Fruit fly (Drosophila melanogaster) whole organism, adult: ENCODE results near the gene SamDC.
A peak's percentile ranks its signal among the peaks of the same experiment; 100 is the strongest.

Source experiments
- CG11617 ChIP-seq: fragments of 200-800 bp; sonication (Bioruptor generic); optimal IDR thresholded peaks from 2 replicates; lab custom pipeline; 2017; ENCODE audit warnings: mild to moderate bottlenecking, missing biosample characterization, missing genetic modification reagents, missing genetic modification characterization
- CG12768 ChIP-seq: fragments of 200-800 bp; sonication (Bioruptor generic); optimal IDR thresholded peaks from 2 replicates; lab custom pipeline; 2017; ENCODE audit warnings: missing biosample characterization, missing genetic modification characterization, mild to moderate bottlenecking, moderate library complexity, missing genetic modification reagents
- CG14711 ChIP-seq: fragments of 200-800 bp; sonication (Bioruptor generic); optimal IDR thresholded peaks from 2 replicates; lab custom pipeline; 2018; ENCODE audit warnings: missing biosample characterization, mild to moderate bottlenecking, missing genetic modification characterization, moderate library complexity
- CG1620 ChIP-seq: fragments of 200-800 bp; sonication (Bioruptor generic); optimal IDR thresholded peaks from 2 replicates; lab custom pipeline; 2016; ENCODE audit warnings: missing biosample characterization, missing genetic modification characterization
- CG33017 ChIP-seq: fragments of 200-800 bp; sonication (Bioruptor generic); optimal IDR thresholded peaks from 2 replicates; lab custom pipeline; 2018; ENCODE audit warnings: missing biosample characterization, mild to moderate bottlenecking, missing genetic modification characterization, moderate library complexity
- CG5204 ChIP-seq: fragments of 200-800 bp; sonication (Bioruptor generic); optimal IDR thresholded peaks from 2 replicates; lab custom pipeline; 2016; ENCODE audit warnings: missing biosample characterization, missing genetic modification characterization
- CG7045 ChIP-seq: fragments of 200-800 bp; sonication (Bioruptor generic); optimal IDR thresholded peaks from 2 replicates; lab custom pipeline; 2017; ENCODE audit warnings: missing biosample characterization, mild to moderate bottlenecking, missing genetic modification characterization
- CG7101 ChIP-seq: fragments of 200-800 bp; sonication (Bioruptor generic); optimal IDR thresholded peaks from 2 replicates; lab custom pipeline; 2018; ENCODE audit warnings: missing biosample characterization, mild to moderate bottlenecking, missing genetic modification characterization, moderate library complexity
- Clk ChIP-seq: fragments of 200-800 bp; sonication (Bioruptor generic); optimal IDR thresholded peaks from 2 replicates; lab custom pipeline; 2017; ENCODE audit warnings: missing biosample characterization, missing genetic modification characterization
- Crg-1 ChIP-seq: fragments of 200-800 bp; sonication (Bioruptor generic); optimal IDR thresholded peaks from 2 replicates; lab custom pipeline; 2016; ENCODE audit warnings: missing biosample characterization, missing genetic modification characterization
- Hr96 ChIP-seq: fragments of 200-800 bp; sonication (Bioruptor generic); optimal IDR thresholded peaks from 2 replicates; lab custom pipeline; 2016; ENCODE audit warnings: missing biosample characterization, missing genetic modification characterization
- Mnt ChIP-seq: fragments of 200-800 bp; sonication (Bioruptor generic); optimal IDR thresholded peaks from 2 replicates; lab custom pipeline; 2016; ENCODE audit warnings: missing biosample characterization, mild to moderate bottlenecking, missing genetic modification characterization
- bab1 ChIP-seq: fragments of 200-800 bp; sonication (Bioruptor generic); optimal IDR thresholded peaks from 3 replicates; lab custom pipeline; 2019; ENCODE audit warnings: missing biosample characterization, mild to moderate bottlenecking, missing genetic modification characterization, moderate library complexity
- cic ChIP-seq: fragments of 200-800 bp; sonication (Bioruptor generic); optimal IDR thresholded peaks from 2 replicates; lab custom pipeline; 2017; ENCODE audit warnings: missing biosample characterization, mild to moderate bottlenecking, missing genetic modification characterization, moderate library complexity
- cnc ChIP-seq, 2 experiments: fragments of >200 bp; optimal IDR thresholded peaks; 2 replicates each; lab custom pipeline; 2017
- kay ChIP-seq: fragments of 200-800 bp; sonication (Bioruptor generic); peaks from one replicate; lab custom pipeline; 2016; ENCODE audit warnings: missing biosample characterization, missing genetic modification characterization, borderline replicate concordance
- ovo ChIP-seq: fragments of 200-800 bp; sonication (Bioruptor generic); optimal IDR thresholded peaks from 2 replicates; lab custom pipeline; 2016; ENCODE audit warnings: missing biosample characterization, missing genetic modification characterization
- pad ChIP-seq: fragments of 200-800 bp; sonication (Bioruptor generic); optimal IDR thresholded peaks from 3 replicates; lab custom pipeline; 2017; ENCODE audit warnings: missing biosample characterization, missing genetic modification characterization, mild to moderate bottlenecking, moderate library complexity, missing genetic modification reagents
- tj ChIP-seq: fragments of 200-800 bp; sonication (Bioruptor generic); optimal IDR thresholded peaks from 3 replicates; lab custom pipeline; 2017; ENCODE audit warnings: missing biosample characterization, mild to moderate bottlenecking, missing genetic modification characterization, moderate library complexity
- toe ChIP-seq: fragments of 200-800 bp; sonication (Bioruptor generic); optimal IDR thresholded peaks from 2 replicates; lab custom pipeline; 2016; ENCODE audit warnings: missing biosample characterization, missing genetic modification characterization

SamDC gene

DNA sequence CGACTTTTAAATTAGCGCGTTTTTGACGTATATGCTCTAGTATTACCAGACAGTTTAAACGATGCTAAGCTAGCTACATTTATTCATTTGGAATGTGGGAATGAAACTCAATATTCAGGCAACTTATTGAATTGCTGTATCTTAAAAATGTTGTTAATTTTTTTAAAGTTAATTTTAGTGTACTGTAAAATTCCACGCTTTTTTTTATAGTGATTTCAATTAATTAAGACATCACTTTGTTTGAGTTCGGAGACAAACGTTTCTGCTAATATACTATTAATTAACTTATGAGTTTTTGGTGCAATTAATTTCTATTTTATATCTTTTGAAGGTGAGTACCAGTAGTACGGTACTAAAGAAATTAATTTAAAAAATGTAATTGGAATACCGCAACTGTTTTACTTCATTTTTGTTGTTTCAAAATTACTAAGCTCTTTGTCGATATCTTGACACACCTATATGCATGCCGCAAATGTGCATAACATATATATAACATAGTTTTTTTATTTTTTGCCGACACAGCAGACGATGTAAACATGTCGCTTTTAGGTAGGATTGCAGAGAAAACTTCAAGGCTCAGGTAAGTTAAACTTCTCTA lies 47.0 kb downstream of the SamDC start, which contains the start of the genes Cdk1 and mRpS7:
TSS of gene Cdk1 (minus strand) at position 55 of the 598 bp plus-strand sequence.
TSS of gene mRpS7 (plus strand) at position 455 of the 598 bp plus-strand sequence.
- TF ChIP-seq kay (GFP tag; lab: Kevin White, UChicago) (peak; percentile 82), cic (no peak), CG7045 (peak; percentile 74), CG5204 (no peak), Hr96 (GFP tag; lab: Kevin White, UChicago) (no peak), Mnt (peak; percentile 34), CG12768 (peak; percentile 62), Clk (GFP tag; lab: Kevin White, UChicago) (peak; percentile 36), Crg-1 (peak; percentile 21), pad (GFP tag; lab: Kevin White, UChicago) (peak; percentile 37), CG1620 (GFP tag; lab: Kevin White, UChicago) (peak; percentile 40), CG33017 (tag; lab: Kevin White, UChicago) (peak; percentile 52), cnc (optimal IDR thresholded peaks at IDR 0.05; lab: Kevin White, UChicago) (no peak), CG14711 (tag; lab: Kevin White, UChicago) (peak; percentile 59), ovo (GFP tag; lab: Kevin White, UChicago) (no peak), toe (GFP tag; lab: Kevin White, UChicago) (no peak), CG7101 (tag; lab: Kevin White, UChicago) (peak; percentile 64), bab1 (GFP tag; lab: Kevin White, UChicago) (peak; percentile 9), tj (GFP tag; lab: Kevin White, UChicago) (peak; percentile 40), CG11617 (GFP tag; lab: Kevin White, UChicago) (peak; percentile 74)

dm6 chr2L:10386824-10387223 lies 47.6 kb downstream of the SamDC start:
- TF ChIP-seq pad (GFP tag; lab: Kevin White, UChicago) = no peak
- TF ChIP-seq CG7101 (tag; lab: Kevin White, UChicago) = no peak
- TF ChIP-seq CG7045 = no peak
- no peak for TF ChIP-seq cnc (optimal IDR thresholded peaks at IDR 0.05; lab: Kevin White, UChicago)
- no peak for TF ChIP-seq cic
- no peak for TF ChIP-seq tj (GFP tag; lab: Kevin White, UChicago)
- no peak for TF ChIP-seq CG14711 (tag; lab: Kevin White, UChicago)
- no peak for TF ChIP-seq bab1 (GFP tag; lab: Kevin White, UChicago)
- no peak for TF ChIP-seq CG1620 (GFP tag; lab: Kevin White, UChicago)
- no peak for TF ChIP-seq CG12768
- TF ChIP-seq toe (GFP tag; lab: Kevin White, UChicago) = no peak
- TF ChIP-seq Hr96 (GFP tag; lab: Kevin White, UChicago) = no peak
- no peak for TF ChIP-seq Mnt
- no peak for TF ChIP-seq Crg-1
- no peak for TF ChIP-seq ovo (GFP tag; lab: Kevin White, UChicago)
- TF ChIP-seq Clk (GFP tag; lab: Kevin White, UChicago) = no peak
- TF ChIP-seq CG11617 (GFP tag; lab: Kevin White, UChicago) = no peak
- TF ChIP-seq kay (GFP tag; lab: Kevin White, UChicago) = no peak

DNA sequence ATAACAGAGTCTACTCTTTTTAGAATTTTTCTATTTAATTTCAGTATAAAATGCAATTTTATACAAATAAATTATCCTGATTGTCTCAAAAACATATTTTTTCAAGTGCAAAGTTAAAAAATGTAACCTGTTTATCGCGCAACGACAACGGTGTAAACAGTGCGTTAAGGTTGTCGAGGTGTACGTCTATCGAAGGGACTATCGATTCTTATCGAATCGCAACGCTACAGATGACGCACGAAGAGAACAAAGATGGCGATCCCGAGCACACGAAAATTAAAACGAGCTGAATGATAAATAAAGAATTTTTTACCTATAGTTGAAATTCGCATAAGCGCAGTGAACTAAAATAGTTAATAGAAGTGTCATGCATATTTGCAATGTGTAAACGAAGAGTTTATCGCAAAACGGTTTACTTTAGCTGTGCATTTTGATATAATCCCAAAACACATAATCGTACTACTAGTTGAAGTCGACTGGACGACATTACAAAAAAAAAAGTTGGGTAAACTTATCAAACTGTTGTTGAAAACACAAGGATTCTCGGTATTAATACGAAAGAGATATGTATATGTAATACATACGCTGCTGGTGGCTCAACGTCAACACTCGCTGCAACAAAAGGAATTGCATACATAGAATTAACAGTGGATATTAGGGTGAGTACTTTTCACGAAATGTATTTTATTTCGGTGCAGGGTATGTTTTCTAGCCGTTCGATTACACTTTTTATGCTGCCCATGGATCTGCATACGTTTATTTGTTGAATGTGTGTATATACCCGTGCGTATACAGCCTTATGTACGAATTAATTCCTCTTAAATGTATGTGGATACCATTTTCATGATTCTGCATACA lies 48.8 kb downstream of the SamDC start, which contains the start of gene da:
TSS of gene da (plus strand) at position 237 of the 858 bp plus-strand sequence.
- peak; percentile 63 for TF ChIP-seq CG14711 (tag; lab: Kevin White, UChicago)
- TF ChIP-seq kay (GFP tag; lab: Kevin White, UChicago) = peak; percentile 99
- peak; percentile 45 for TF ChIP-seq cic
- TF ChIP-seq pad (GFP tag; lab: Kevin White, UChicago) = peak; percentile 28
- no peak for TF ChIP-seq ovo (GFP tag; lab: Kevin White, UChicago)
- peak; percentile 69 for TF ChIP-seq Mnt
- TF ChIP-seq CG5204 = no peak
- TF ChIP-seq CG7101 (tag; lab: Kevin White, UChicago) = peak; percentile 62
- TF ChIP-seq CG12768 = peak; percentile 52
- TF ChIP-seq tj (GFP tag; lab: Kevin White, UChicago) = peak; percentile 30
- TF ChIP-seq bab1 (GFP tag; lab: Kevin White, UChicago) = peak; percentile 21
- TF ChIP-seq CG7045 = peak; percentile 53
- peak; percentile 70 for TF ChIP-seq CG1620 (GFP tag; lab: Kevin White, UChicago)
- no peak for TF ChIP-seq cnc (optimal IDR thresholded peaks at IDR 0.05; lab: Kevin White, UChicago)
- no peak for TF ChIP-seq Hr96 (GFP tag; lab: Kevin White, UChicago)
- TF ChIP-seq CG33017 (tag; lab: Kevin White, UChicago) = peak; percentile 49
- TF ChIP-seq Clk (GFP tag; lab: Kevin White, UChicago) = no peak
- TF ChIP-seq CG11617 (GFP tag; lab: Kevin White, UChicago) = peak; percentile 74
- TF ChIP-seq Crg-1 = peak; percentile 33
- TF ChIP-seq toe (GFP tag; lab: Kevin White, UChicago) = no peak
